Worm (Caenorhabditis elegans) whole organism, L1 larva: ENCODE results near the gene brd-1.

ENCODE experiments used
- C04F5.9 ChIP-seq: sonication (generic microtip); optimal IDR thresholded peaks from 2 replicates; lab custom pipeline; 2016; ENCODE audit warnings: missing genetic modification characterization, missing compliant biosample characterization
- C34B4.2 ChIP-seq: sonication (generic microtip); optimal IDR thresholded peaks from 2 replicates; lab custom pipeline; 2017; ENCODE audit warnings: mild to moderate bottlenecking, missing genetic modification characterization, missing compliant biosample characterization
- F16B12.6 ChIP-seq: fragments of 150-350 bp; optimal IDR thresholded peaks from 2 replicates; lab custom pipeline; 2014; ENCODE audit warnings: missing biosample characterization, missing genetic modification characterization
- aly-2 ChIP-seq: fragments of 150-350 bp; optimal IDR thresholded peaks from 2 replicates; lab custom pipeline; 2014; ENCODE audit warnings: missing biosample characterization, missing genetic modification characterization
- blmp-1 ChIP-seq: fragments of 150-350 bp; optimal IDR thresholded peaks from 2 replicates; lab custom pipeline; 2014; ENCODE audit warnings: missing biosample characterization, missing genetic modification characterization
- ceh-63 ChIP-seq: fragments of 200-800 bp; sonication (Bioruptor generic); optimal IDR thresholded peaks from 2 replicates; lab custom pipeline; 2018; ENCODE audit warnings: mild to moderate bottlenecking, missing genetic modification characterization, missing compliant biosample characterization
- dsc-1 ChIP-seq: sonication (generic microtip); optimal IDR thresholded peaks from 2 replicates; lab custom pipeline; 2016; ENCODE audit warnings: mild to moderate bottlenecking, missing genetic modification characterization, missing compliant biosample characterization
- efl-1 ChIP-seq, 4 experiments: fragments of 150-350 bp; optimal IDR thresholded peaks in 3 of 4; peaks in 1 of 4; 1 replicate in 1 of 4; 2 replicates in 3 of 4; lab custom pipeline; 2014; ENCODE audit warnings: missing biosample characterization in 2 of 4, missing genetic modification characterization in 2 of 4, missing genetic modification reagents in 2 of 4
- elt-2 ChIP-seq: sonication (generic microtip); optimal IDR thresholded peaks from 2 replicates; lab custom pipeline; 2016; ENCODE audit warnings: missing genetic modification characterization, mild to moderate bottlenecking, inconsistent platforms, missing compliant biosample characterization, missing genetic modification reagents
- elt-3 ChIP-seq, 6 experiments: fragments of 150-350 bp in 1 of 6; sonication (generic microtip); optimal IDR thresholded peaks; 2 replicates each; lab custom pipeline; 2017 to 2018; ENCODE audit warnings: missing biosample characterization in 6 of 6, missing genetic modification characterization in 6 of 6, inconsistent platforms in 1 of 6
- fkh-10 ChIP-seq: sonication (generic microtip); optimal IDR thresholded peaks from 2 replicates; lab custom pipeline; 2017; ENCODE audit warnings: missing biosample characterization, missing genetic modification reagents, missing genetic modification characterization
- fkh-8 ChIP-seq: sonication (generic microtip); optimal IDR thresholded peaks from 2 replicates; lab custom pipeline; 2016; ENCODE audit warnings: mild to moderate bottlenecking, missing genetic modification characterization, missing compliant biosample characterization
- fos-1 ChIP-seq: fragments of 150-350 bp; optimal IDR thresholded peaks from 2 replicates; lab custom pipeline; 2014; ENCODE audit warnings: missing biosample characterization, missing genetic modification characterization
- hpl-2 ChIP-seq: fragments of 150-350 bp; optimal IDR thresholded peaks from 2 replicates; lab custom pipeline; 2014; ENCODE audit warnings: missing biosample characterization, missing genetic modification reagents, missing genetic modification characterization
- irx-1 ChIP-seq: sonication (generic microtip); optimal IDR thresholded peaks from 2 replicates; lab custom pipeline; 2016; ENCODE audit warnings: missing genetic modification characterization, missing compliant biosample characterization
- lin-15B ChIP-seq: fragments of 150-350 bp; sonication (generic microtip); optimal IDR thresholded peaks from 3 replicates; lab custom pipeline; 2014; ENCODE audit warnings: missing biosample characterization, missing genetic modification characterization
- lir-3 ChIP-seq: sonication (generic microtip); optimal IDR thresholded peaks from 2 replicates; lab custom pipeline; 2016; ENCODE audit warnings: mild to moderate bottlenecking, missing genetic modification characterization, moderate library complexity, missing compliant biosample characterization; ENCODE audit not compliant: poor library complexity
- lsy-2 ChIP-seq, 2 experiments: fragments of 150-350 bp; optimal IDR thresholded peaks; 2 replicates each; lab custom pipeline; 2014; ENCODE audit warnings: missing biosample characterization in 2 of 2, missing genetic modification characterization in 2 of 2
- mab-9 ChIP-seq: fragments of 200-800 bp; sonication (Bioruptor generic); IDR thresholded peaks from 2 replicates; pipeline ENCODE4 v1.3.6; 2022; ENCODE audit warnings: missing genetic modification reagents, missing genetic modification characterization, missing compliant biosample characterization
- mdl-1 ChIP-seq, 2 experiments: fragments of 150-350 bp; optimal IDR thresholded peaks; 2 replicates each; lab custom pipeline; 2014 to 2017; ENCODE audit warnings: missing biosample characterization in 2 of 2, missing genetic modification characterization in 2 of 2, inconsistent platforms in 1 of 2
- mep-1 ChIP-seq: fragments of 150-350 bp; optimal IDR thresholded peaks from 2 replicates; lab custom pipeline; 2014; ENCODE audit warnings: missing biosample characterization, missing genetic modification characterization
- nhr-12 ChIP-seq: sonication (generic microtip); optimal IDR thresholded peaks from 2 replicates; lab custom pipeline; 2017; ENCODE audit warnings: missing biosample characterization, missing genetic modification characterization
- nhr-19 ChIP-seq: fragments of 200-800 bp; sonication (Bioruptor generic); conservative IDR thresholded peaks from 2 replicates; pipeline ENCODE4 v1.3.6; 2022; ENCODE audit warnings: missing genetic modification characterization, missing compliant biosample characterization
- nhr-20 ChIP-seq: sonication (generic microtip); optimal IDR thresholded peaks from 2 replicates; lab custom pipeline; 2016; ENCODE audit warnings: mild to moderate bottlenecking, missing genetic modification characterization, missing compliant biosample characterization
- nhr-28 ChIP-seq: fragments of 150-350 bp; optimal IDR thresholded peaks from 2 replicates; lab custom pipeline; 2014; ENCODE audit warnings: missing biosample characterization, missing genetic modification characterization
- nhr-77 ChIP-seq: fragments of 150-350 bp; optimal IDR thresholded peaks from 2 replicates; lab custom pipeline; 2014; ENCODE audit warnings: missing biosample characterization, missing genetic modification characterization
- nhr-85 ChIP-seq: sonication (generic microtip); peaks from one replicate; lab custom pipeline; 2016; ENCODE audit warnings: missing genetic modification characterization, inconsistent platforms, missing compliant biosample characterization
- nhr-90 ChIP-seq: sonication (generic microtip); optimal IDR thresholded peaks from 2 replicates; lab custom pipeline; 2016; ENCODE audit warnings: mild to moderate bottlenecking, missing genetic modification characterization, missing compliant biosample characterization; ENCODE audit not compliant: poor library complexity
- pag-3 ChIP-seq: sonication (generic microtip); optimal IDR thresholded peaks from 2 replicates; lab custom pipeline; 2017; ENCODE audit warnings: missing genetic modification characterization, mild to moderate bottlenecking, missing compliant biosample characterization, antibody characterized with exemption, borderline replicate concordance; ENCODE audit not compliant: insufficient read depth
- pqm-1 ChIP-seq: sonication (generic microtip); optimal IDR thresholded peaks from 3 replicates; lab custom pipeline; 2017; ENCODE audit warnings: missing biosample characterization, missing genetic modification characterization
- rnt-1 ChIP-seq: sonication (generic microtip); optimal IDR thresholded peaks from 2 replicates; lab custom pipeline; 2016; ENCODE audit warnings: mild to moderate bottlenecking, missing genetic modification characterization, moderate library complexity, missing compliant biosample characterization
- snu-23 ChIP-seq: sonication (generic microtip); optimal IDR thresholded peaks from 2 replicates; lab custom pipeline; 2016; ENCODE audit warnings: missing genetic modification characterization, missing compliant biosample characterization
- sox-4 ChIP-seq: sonication (generic microtip); optimal IDR thresholded peaks from 2 replicates; lab custom pipeline; 2016; ENCODE audit warnings: missing genetic modification characterization, missing compliant biosample characterization
- tbx-2 ChIP-seq: sonication (generic microtip); optimal IDR thresholded peaks from 2 replicates; lab custom pipeline; 2016; ENCODE audit warnings: missing genetic modification characterization, missing compliant biosample characterization
- unc-130 ChIP-seq: fragments of 150-350 bp; optimal IDR thresholded peaks from 2 replicates; lab custom pipeline; 2017; ENCODE audit warnings: missing biosample characterization, missing genetic modification characterization, inconsistent platforms
- unc-86 ChIP-seq: sonication (generic microtip); optimal IDR thresholded peaks from 2 replicates; lab custom pipeline; 2016; ENCODE audit warnings: missing genetic modification characterization, missing compliant biosample characterization
- unc-98 ChIP-seq: fragments of 200-800 bp; sonication (Bioruptor generic); IDR thresholded peaks from 2 replicates; pipeline ENCODE4 v1.3.6; 2022; ENCODE audit warnings: missing genetic modification characterization, missing compliant biosample characterization

The brd-1 gene

ce11 chrIII:6887574-6887973 lies 1.7 kb downstream of the brd-1 start (continued):
- TF ChIP-seq mab-9 (GFP tag; lab: Robert Waterston, UW) = no peak
- peak; percentile 4 for TF ChIP-seq irx-1 (tag; lab: Kevin White, UChicago)
- peak; percentile 69 for TF ChIP-seq rnt-1 (tag; lab: Kevin White, UChicago)
- TF ChIP-seq unc-98 = peak; percentile 36; the same call in 1 of the 2 replicates
- TF ChIP-seq elt-3 (tag; optimal IDR thresholded peaks at IDR 0.05; lab: Kevin White, UChicago) = peak in 1 of 6 experiments; percentile 31
- peak; percentile 74 for TF ChIP-seq mep-1
- TF ChIP-seq C04F5.9 = peak; percentile 45
- TF ChIP-seq aly-2 = peak; percentile 56
- peak; percentile 50 to 71 for TF ChIP-seq efl-1 (optimal IDR thresholded peaks at IDR 0.05; lab: Kevin White, UChicago)
- peak; percentile 60 to 96 for TF ChIP-seq efl-1 (GFP tag; optimal IDR thresholded peaks at IDR 0.05 in 1 of 2; lab: Kevin White, UChicago)
- peak; percentile 72 for TF ChIP-seq nhr-90 (tag; lab: Kevin White, UChicago)
- TF ChIP-seq, all 84 proteins: peak for 44

ce11 chrIII:6885889-6886288 lies 3.4 kb downstream of the brd-1 start:
- TF ChIP-seq snu-23 (GFP tag; lab: Kevin White, UChicago) (no peak), lir-3 (no peak), F16B12.6 (tag; lab: Kevin White, UChicago) (no peak), nhr-12 (tag; lab: Kevin White, UChicago) (no peak), fos-1 (no peak), unc-130 (tag; lab: Kevin White, UChicago) (no peak), mdl-1 (tag; optimal IDR thresholded peaks at IDR 0.05; lab: Kevin White, UChicago) (no peak), nhr-19 (GFP tag; lab: Robert Waterston, UW) (no peak), ceh-63 (no peak), rnt-1 (tag; lab: Kevin White, UChicago) (no peak), lin-15B (tag; lab: Kevin White, UChicago) (no peak), C34B4.2 (tag; lab: Kevin White, UChicago) (no peak), elt-2 (no peak)

- TF ChIP-seq nhr-28 (tag; lab: Kevin White, UChicago) = no peak
- no peak for TF ChIP-seq fkh-10 (GFP tag; lab: Kevin White, UChicago)
- TF ChIP-seq unc-86 (tag; lab: Kevin White, UChicago) = no peak
- TF ChIP-seq rnt-1 (tag; lab: Kevin White, UChicago) = no peak
- no peak for TF ChIP-seq blmp-1
- no peak for TF ChIP-seq sox-4
- TF ChIP-seq nhr-90 (tag; lab: Kevin White, UChicago) = no peak
- no peak for TF ChIP-seq lsy-2 (tag; optimal IDR thresholded peaks at IDR 0.05; lab: Kevin White, UChicago)
- TF ChIP-seq pqm-1 = no peak
- TF ChIP-seq hpl-2 (GFP tag; lab: Kevin White, UChicago) = no peak
- no peak for TF ChIP-seq nhr-77 (tag; lab: Kevin White, UChicago)
- TF ChIP-seq nhr-20 = no peak
- TF ChIP-seq tbx-2 (tag; lab: Kevin White, UChicago) = no peak
- TF ChIP-seq fos-1 = no peak
These were observed 5.1 kb downstream of the brd-1 start, which contains the start of gene med-2 for ce11 chrIII:6884203-6884602. TSS of gene med-2 (plus strand) at chrIII:6884503.

- TF ChIP-seq mep-1 (no peak), dsc-1 (peak; percentile 56), nhr-19 (GFP tag; lab: Robert Waterston, UW) (no peak), nhr-85 (tag; lab: Kevin White, UChicago) (peak; percentile 8), efl-1 (optimal IDR thresholded peaks at IDR 0.05; lab: Kevin White, UChicago) (no peak), efl-1 (GFP tag; optimal IDR thresholded peaks at IDR 0.05 in 1 of 2; lab: Kevin White, UChicago) (peak in 1 of 2 experiments; percentile 63), unc-130 (tag; lab: Kevin White, UChicago) (no peak), pag-3 (tag; lab: Kevin White, UChicago) (no peak), snu-23 (GFP tag; lab: Kevin White, UChicago) (no peak), aly-2 (no peak), fkh-8 (tag; lab: Kevin White, UChicago) (peak; percentile 63)
- TF ChIP-seq, all 84 proteins: peak for 4
These were observed 7.6 kb downstream of the brd-1 start for ce11 chrIII:6881745-6882144.
